Worm (Caenorhabditis elegans): Measurements from ENCODE around the gene F19B6.10.

Gene F19B6.10

ce11 chrIV:12385061-12385460 lies 48.1 kb downstream of the F19B6.10 start, which contains the start of gene F28D1.6:
TSS of gene F28D1.6 (minus strand) at chrIV:12385161.
- TF ChIP-seq F57A8.1 (GFP tag; optimal IDR thresholded peaks at IDR 0.05), result no peak
- TF ChIP-seq lsl-1 (GFP tag; optimal IDR thresholded peaks at IDR 0.05), result no peak

Measured in whole organism, young adult.